Fruit fly (Drosophila melanogaster) whole organism, prepupa: ENCODE data around the gene Rala.
A peak's percentile ranks its signal among the peaks of the same experiment; 100 is the strongest.

Experiments used
- Blimp-1 ChIP-seq: fragments of 200-800 bp; sonication (Bioruptor generic); optimal IDR thresholded peaks from 3 replicates; lab custom pipeline; 2017; ENCODE audit warnings: missing biosample characterization, missing genetic modification characterization, mild to moderate bottlenecking, moderate library complexity, missing genetic modification reagents
- CG10669 ChIP-seq: fragments of 200-800 bp; sonication (Bioruptor generic); optimal IDR thresholded peaks from 3 replicates; lab custom pipeline; 2018; ENCODE audit warnings: missing biosample characterization, mild to moderate bottlenecking, missing genetic modification characterization, moderate library complexity
- CG11294 ChIP-seq: fragments of 200-800 bp; sonication (Bioruptor generic); IDR thresholded peaks from 2 replicates; pipeline ENCODE4 v1.3.6; 2022; ENCODE audit warnings: missing biosample characterization, missing genetic modification characterization
- CG11762 ChIP-seq: fragments of 200-800 bp; sonication (Bioruptor generic); optimal IDR thresholded peaks from 3 replicates; lab custom pipeline; 2016; ENCODE audit warnings: missing biosample characterization, missing genetic modification characterization; ENCODE audit not compliant: insufficient read depth
- CG15336 ChIP-seq: fragments of 200-800 bp; sonication (Bioruptor generic); IDR thresholded peaks from 2 replicates; pipeline ENCODE4 v1.3.6; 2022; ENCODE audit warnings: missing biosample characterization, missing genetic modification characterization
- CG1621 ChIP-seq: fragments of 200-800 bp; sonication (Bioruptor generic); optimal IDR thresholded peaks from 3 replicates; lab custom pipeline; 2018; ENCODE audit warnings: missing biosample characterization, mild to moderate bottlenecking, missing genetic modification characterization
- CG16779 ChIP-seq: fragments of 200-800 bp; sonication (Bioruptor generic); optimal IDR thresholded peaks from 3 replicates; lab custom pipeline; 2017; ENCODE audit warnings: missing biosample characterization, mild to moderate bottlenecking, missing genetic modification characterization
- CG3032 ChIP-seq: fragments of 200-800 bp; optimal IDR thresholded peaks from 2 replicates; lab custom pipeline; 2019; ENCODE audit warnings: missing biosample characterization, mild to moderate bottlenecking, missing genetic modification characterization, moderate library complexity
- CG31627 ChIP-seq: fragments of 200-800 bp; sonication (Bioruptor generic); optimal IDR thresholded peaks from 3 replicates; lab custom pipeline; 2016; ENCODE audit warnings: missing biosample characterization, missing genetic modification characterization
- CG32006 ChIP-seq: fragments of 200-800 bp; sonication (Bioruptor generic); optimal IDR thresholded peaks from 3 replicates; lab custom pipeline; 2017; ENCODE audit warnings: missing biosample characterization, mild to moderate bottlenecking, missing genetic modification characterization
- CG34406 ChIP-seq: fragments of 200-800 bp; sonication (Bioruptor generic); optimal IDR thresholded peaks from 3 replicates; lab custom pipeline; 2016; ENCODE audit warnings: missing biosample characterization, missing genetic modification characterization
- CG3919 ChIP-seq: fragments of 200-800 bp; sonication (Bioruptor generic); optimal IDR thresholded peaks from 3 replicates; lab custom pipeline; 2016; ENCODE audit warnings: missing biosample characterization, missing genetic modification characterization
- CG6792 ChIP-seq: fragments of 200-800 bp; sonication (Bioruptor generic); optimal IDR thresholded peaks from 3 replicates; lab custom pipeline; 2016; ENCODE audit warnings: missing biosample characterization, missing genetic modification characterization
- CG8119 ChIP-seq: fragments of 200-800 bp; sonication (Bioruptor generic); IDR thresholded peaks from 3 replicates; pipeline ENCODE4 v1.3.6; 2022; ENCODE audit warnings: missing biosample characterization, missing genetic modification characterization
- CG8319 ChIP-seq: fragments of 200-800 bp; sonication (Bioruptor generic); optimal IDR thresholded peaks from 3 replicates; lab custom pipeline; 2016; ENCODE audit warnings: missing biosample characterization, missing genetic modification characterization
- CG8632 ChIP-seq: fragments of 200-800 bp; sonication (Bioruptor generic); optimal IDR thresholded peaks from 3 replicates; lab custom pipeline; 2016; ENCODE audit warnings: missing biosample characterization, missing genetic modification characterization
- Eip78C ChIP-seq: fragments of 200-800 bp; sonication (Bioruptor generic); peaks from one replicate; lab custom pipeline; 2016; ENCODE audit warnings: missing biosample characterization, missing genetic modification characterization
- Eip93F ChIP-seq: fragments of 200-800 bp; sonication (Bioruptor generic); optimal IDR thresholded peaks from 2 replicates; lab custom pipeline; 2016; ENCODE audit warnings: missing biosample characterization, mild to moderate bottlenecking, missing genetic modification characterization
- Ets96B ChIP-seq: fragments of 200-800 bp; optimal IDR thresholded peaks from 2 replicates; lab custom pipeline; 2019; ENCODE audit warnings: missing biosample characterization, mild to moderate bottlenecking, missing genetic modification characterization, moderate library complexity
- Hr38 ChIP-seq: sonication (Bioruptor generic); optimal IDR thresholded peaks from 2 replicates; lab custom pipeline; 2016; ENCODE audit warnings: missing biosample characterization, missing genetic modification characterization
- Hr39 ChIP-seq: fragments of 200-800 bp; sonication (Bioruptor generic); optimal IDR thresholded peaks from 2 replicates; lab custom pipeline; 2016; ENCODE audit warnings: missing biosample characterization, missing genetic modification characterization
- Hr4 ChIP-seq: fragments of 200-800 bp; sonication (Bioruptor generic); optimal IDR thresholded peaks from 3 replicates; lab custom pipeline; 2016; ENCODE audit warnings: missing biosample characterization, missing genetic modification characterization
- Lpt ChIP-seq: fragments of 200-800 bp; sonication (Bioruptor generic); optimal IDR thresholded peaks from 3 replicates; lab custom pipeline; 2016; ENCODE audit warnings: missing biosample characterization, missing genetic modification characterization
- Met ChIP-seq: fragments of 200-800 bp; sonication (Bioruptor generic); optimal IDR thresholded peaks from 3 replicates; lab custom pipeline; 2016; ENCODE audit warnings: missing biosample characterization, missing genetic modification characterization
- Smox ChIP-seq: fragments of 200-800 bp; sonication (Bioruptor generic); optimal IDR thresholded peaks from 3 replicates; lab custom pipeline; 2016; ENCODE audit warnings: missing biosample characterization, missing genetic modification characterization
- Sox102F ChIP-seq: fragments of 200-800 bp; sonication (Bioruptor generic); optimal IDR thresholded peaks from 2 replicates; lab custom pipeline; 2016; ENCODE audit warnings: missing biosample characterization, mild to moderate bottlenecking, missing genetic modification characterization
- Sox14 ChIP-seq: fragments of 200-800 bp; sonication (Bioruptor generic); optimal IDR thresholded peaks from 3 replicates; lab custom pipeline; 2016; ENCODE audit warnings: missing biosample characterization, missing genetic modification characterization
- Sox15 ChIP-seq: fragments of 200-800 bp; sonication (Bioruptor generic); optimal IDR thresholded peaks from 3 replicates; lab custom pipeline; 2016; ENCODE audit warnings: missing biosample characterization, missing genetic modification characterization
- achi ChIP-seq: fragments of 200-800 bp; sonication (Bioruptor generic); optimal IDR thresholded peaks from 3 replicates; lab custom pipeline; 2016; ENCODE audit warnings: missing biosample characterization, missing genetic modification characterization
- acj6 ChIP-seq: fragments of 200-800 bp; sonication (Bioruptor generic); optimal IDR thresholded peaks from 3 replicates; lab custom pipeline; 2016; ENCODE audit warnings: missing biosample characterization, missing genetic modification characterization
- cyc ChIP-seq: fragments of 200-800 bp; sonication (Bioruptor generic); optimal IDR thresholded peaks from 3 replicates; lab custom pipeline; 2016; ENCODE audit warnings: missing biosample characterization, missing genetic modification characterization
- dac ChIP-seq: fragments of 200-800 bp; sonication (Bioruptor generic); optimal IDR thresholded peaks from 2 replicates; lab custom pipeline; 2017; ENCODE audit warnings: missing biosample characterization, mild to moderate bottlenecking, missing genetic modification characterization
- dsx ChIP-seq: fragments of 200-800 bp; optimal IDR thresholded peaks from 3 replicates; lab custom pipeline; 2019; ENCODE audit warnings: missing biosample characterization, mild to moderate bottlenecking, missing genetic modification characterization, moderate library complexity; ENCODE audit not compliant: poor library complexity, severe bottlenecking
- esn ChIP-seq: fragments of 200-800 bp; sonication (Bioruptor generic); optimal IDR thresholded peaks from 2 replicates; lab custom pipeline; 2016; ENCODE audit warnings: missing biosample characterization, mild to moderate bottlenecking, missing genetic modification characterization, moderate library complexity
- fd59A ChIP-seq: fragments of 200-800 bp; sonication (Bioruptor generic); optimal IDR thresholded peaks from 2 replicates; lab custom pipeline; 2017; ENCODE audit warnings: missing biosample characterization, mild to moderate bottlenecking, missing genetic modification characterization, missing genetic modification reagents
- fd85E ChIP-seq: fragments of 200-800 bp; sonication (Bioruptor generic); optimal IDR thresholded peaks from 3 replicates; lab custom pipeline; 2016; ENCODE audit warnings: missing biosample characterization, missing genetic modification characterization
- fkh ChIP-seq: fragments of 200-800 bp; sonication (Bioruptor generic); optimal IDR thresholded peaks from 3 replicates; lab custom pipeline; 2017; ENCODE audit warnings: missing biosample characterization, mild to moderate bottlenecking, missing genetic modification characterization, moderate library complexity
- lz ChIP-seq: fragments of 200-800 bp; sonication (Bioruptor generic); optimal IDR thresholded peaks from 3 replicates; lab custom pipeline; 2016; ENCODE audit warnings: missing biosample characterization, missing genetic modification characterization
- pdm3 ChIP-seq: fragments of 200-800 bp; sonication (Bioruptor generic); optimal IDR thresholded peaks from 3 replicates; lab custom pipeline; 2016; ENCODE audit warnings: missing biosample characterization, missing genetic modification characterization
- spab ChIP-seq: fragments of 200-800 bp; sonication (Bioruptor generic); optimal IDR thresholded peaks from 2 replicates; lab custom pipeline; 2017; ENCODE audit warnings: missing biosample characterization, mild to moderate bottlenecking, missing genetic modification characterization, missing genetic modification reagents
- ss ChIP-seq, 2 experiments: fragments of 200-800 bp; sonication (Bioruptor generic); optimal IDR thresholded peaks; 2 replicates in 1 of 2; 3 replicates in 1 of 2; lab custom pipeline; 2017 to 2018; ENCODE audit warnings: mild to moderate bottlenecking in 2 of 2, missing biosample characterization in 2 of 2, missing genetic modification characterization in 2 of 2, moderate library complexity in 1 of 2
- svp ChIP-seq: fragments of 200-800 bp; sonication (Bioruptor generic); peaks from one replicate; lab custom pipeline; 2016; ENCODE audit warnings: missing biosample characterization, missing genetic modification characterization
- topi ChIP-seq: fragments of 200-800 bp; sonication (Bioruptor generic); optimal IDR thresholded peaks from 3 replicates; lab custom pipeline; 2016; ENCODE audit warnings: missing biosample characterization, missing genetic modification characterization
- vri ChIP-seq: fragments of 200-800 bp; sonication (Bioruptor generic); optimal IDR thresholded peaks from 3 replicates; lab custom pipeline; 2016; ENCODE audit warnings: missing biosample characterization, mild to moderate bottlenecking, missing genetic modification characterization

The Rala gene

DNA sequence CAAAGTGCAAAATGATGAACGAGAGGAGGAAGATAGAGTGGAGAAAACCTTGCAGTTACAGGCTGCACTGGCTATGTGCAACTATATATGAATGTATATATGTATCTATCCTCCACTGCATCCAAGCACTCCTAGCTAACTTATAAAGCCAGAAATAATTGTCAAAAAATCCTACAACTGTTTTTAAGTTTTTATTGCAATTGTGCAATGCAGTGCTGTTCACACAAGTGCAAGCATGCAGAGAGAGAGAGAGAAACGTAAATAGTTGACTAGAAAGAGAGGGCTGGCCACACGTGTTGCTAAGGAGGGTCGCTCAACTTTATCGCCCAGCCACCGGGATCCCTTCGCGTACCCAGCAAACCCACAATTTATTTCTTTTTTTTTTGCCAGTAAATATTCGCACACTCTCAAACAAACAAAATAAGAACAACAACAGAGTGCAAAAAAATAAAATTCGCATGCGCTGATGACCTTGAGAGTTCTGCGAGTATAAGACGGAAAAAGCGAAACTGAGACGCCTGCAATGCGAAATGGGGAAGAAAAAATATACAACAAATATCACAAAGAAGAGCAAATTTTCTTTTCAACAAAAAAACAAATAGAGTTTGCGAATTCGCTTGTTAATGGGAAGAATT, 45.6 kb downstream of the Rala start (continued):
- TF ChIP-seq Smox (GFP tag; lab: Kevin White, UChicago) (peak; percentile 45), acj6 (GFP tag; lab: Kevin White, UChicago) (peak; percentile 79), Met (GFP tag; lab: Kevin White, UChicago) (peak; percentile 52), CG10669 (peak; percentile 81), fkh (no peak), dsx (peak; percentile 70), fd59A (GFP tag; lab: Kevin White, UChicago) (peak; percentile 72), CG6792 (GFP tag; lab: Kevin White, UChicago) (peak; percentile 67), CG34406 (peak; percentile 53), CG31627 (GFP tag; lab: Kevin White, UChicago) (peak; percentile 56), Sox15 (GFP tag; lab: Kevin White, UChicago) (peak; percentile 56), CG1621 (peak; percentile 75), CG3032 (peak; percentile 50), Sox14 (GFP tag; lab: Kevin White, UChicago) (peak; percentile 77), CG8319 (peak; percentile 50), esn (GFP tag; lab: Kevin White, UChicago) (peak; percentile 55), Ets96B (tag; lab: Kevin White, UChicago) (peak; percentile 77), CG16779 (tag; lab: Kevin White, UChicago) (peak; percentile 60), Hr38 (no peak), Hr39 (GFP tag; lab: Kevin White, UChicago) (peak; percentile 55), cyc (GFP tag; lab: Kevin White, UChicago) (peak; percentile 54), Lpt (GFP tag; lab: Kevin White, UChicago) (peak; percentile 73), CG32006 (peak; percentile 79), pdm3 (GFP tag; lab: Kevin White, UChicago) (peak; percentile 84), CG15336 (GFP tag; lab: Robert Waterston, UW) (peak; percentile 84), Sox102F (GFP tag; lab: Kevin White, UChicago) (peak; percentile 20), Eip93F (GFP tag; lab: Kevin White, UChicago) (no peak), Hr4 (GFP tag; lab: Kevin White, UChicago) (peak; percentile 83)
- TF ChIP-seq, all 60 proteins: peak for 54

DNA sequence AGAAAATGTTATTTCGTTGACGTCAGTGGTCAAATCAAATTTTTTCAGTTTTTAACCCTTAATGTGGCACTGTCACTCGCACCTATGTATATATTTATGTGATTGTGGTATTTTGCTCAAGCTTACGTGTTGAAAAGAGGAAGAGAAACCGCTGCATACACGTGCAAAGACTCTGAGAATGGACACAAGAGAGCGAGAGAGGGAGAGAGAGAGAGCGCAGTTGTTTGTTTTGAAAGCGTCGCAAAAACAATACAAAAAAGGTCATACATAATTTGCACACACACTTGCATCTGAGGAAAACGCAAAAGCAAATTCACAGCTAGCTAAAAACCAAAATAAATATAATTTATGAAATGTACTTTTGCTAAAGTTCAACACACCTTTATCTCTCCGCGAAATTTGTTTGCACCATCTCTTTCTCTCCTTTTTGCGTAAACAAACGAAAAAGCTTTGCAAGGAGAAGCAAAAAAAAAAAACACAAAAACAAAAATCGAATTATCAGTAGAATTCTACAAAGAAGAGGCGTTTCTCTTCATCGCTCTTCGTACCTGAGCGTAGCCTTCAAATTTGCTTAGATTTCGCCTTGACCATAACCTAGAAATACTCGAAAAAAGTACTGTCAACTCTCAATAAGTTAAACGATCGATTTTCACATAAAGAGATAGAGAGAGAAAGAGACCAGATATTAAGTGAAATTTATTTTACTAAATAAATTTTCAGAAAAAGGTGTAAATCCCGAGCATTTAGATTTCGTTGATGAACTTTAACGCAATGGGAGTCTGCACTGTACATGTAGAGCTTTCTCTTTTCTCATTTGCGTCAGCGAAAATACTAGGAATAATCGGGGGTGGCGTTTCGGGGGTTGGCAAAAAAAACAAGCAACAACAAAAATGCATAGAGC, 47.1 kb downstream of the Rala start:
- no peak for TF ChIP-seq fd59A (GFP tag; lab: Kevin White, UChicago)
- TF ChIP-seq Sox14 (GFP tag; lab: Kevin White, UChicago) = peak; percentile 36
- no peak for TF ChIP-seq spab (GFP tag; lab: Kevin White, UChicago)
- peak; percentile 57 for TF ChIP-seq svp (GFP tag; lab: Kevin White, UChicago)
- peak; percentile 58 for TF ChIP-seq CG32006
- TF ChIP-seq Lpt (GFP tag; lab: Kevin White, UChicago) = no peak
- TF ChIP-seq CG3919 (GFP tag; lab: Kevin White, UChicago) = peak; percentile 16
- TF ChIP-seq CG11294 (GFP tag; lab: Robert Waterston, UW) = peak; percentile 42
- TF ChIP-seq esn (GFP tag; lab: Kevin White, UChicago) = peak; percentile 64
- peak; percentile 52 for TF ChIP-seq vri
- TF ChIP-seq CG3032 = no peak
- TF ChIP-seq CG8119 (GFP tag; lab: Robert Waterston, UW) = peak; percentile 63
- peak; percentile 44 for TF ChIP-seq cyc (GFP tag; lab: Kevin White, UChicago)
- TF ChIP-seq Sox102F (GFP tag; lab: Kevin White, UChicago) = peak; percentile 23
- TF ChIP-seq acj6 (GFP tag; lab: Kevin White, UChicago) = no peak
- TF ChIP-seq topi (GFP tag; lab: Kevin White, UChicago) = peak; percentile 18
- TF ChIP-seq fd85E (GFP tag; lab: Kevin White, UChicago) = peak; percentile 4
- no peak for TF ChIP-seq Sox15 (GFP tag; lab: Kevin White, UChicago)
- peak; percentile 56; the same call in 1 of the 2 replicates for TF ChIP-seq CG15336 (GFP tag; lab: Robert Waterston, UW)
- TF ChIP-seq dac (GFP tag; lab: Kevin White, UChicago) = peak; percentile 35
- TF ChIP-seq lz (GFP tag; lab: Kevin White, UChicago) = peak; percentile 46
- TF ChIP-seq Hr4 (GFP tag; lab: Kevin White, UChicago) = peak; percentile 61
- peak; percentile 41 for TF ChIP-seq achi
- TF ChIP-seq CG11762 = no peak
- no peak for TF ChIP-seq Blimp-1
- no peak for TF ChIP-seq CG8319
- TF ChIP-seq Met (GFP tag; lab: Kevin White, UChicago) = peak; percentile 52
- peak; percentile 73 for TF ChIP-seq Eip93F (GFP tag; lab: Kevin White, UChicago)
- peak; percentile 73 to 81 for TF ChIP-seq ss (GFP tag; optimal IDR thresholded peaks at IDR 0.05; lab: Kevin White, UChicago)
- TF ChIP-seq Eip78C (GFP tag; lab: Kevin White, UChicago) = peak; percentile 77
- TF ChIP-seq CG8632 (GFP tag; lab: Kevin White, UChicago) = no peak
- peak; percentile 37 for TF ChIP-seq dsx
